Worm (Caenorhabditis elegans) whole organism, early embryonic: ENCODE data around the gene fcd-2.

Source experiments
- B0310.2 ChIP-seq: sonication (generic microtip); optimal IDR thresholded peaks from 2 replicates; lab custom pipeline; 2016; ENCODE audit warnings: mild to moderate bottlenecking, missing genetic modification characterization, missing compliant biosample characterization
- F13C5.2 ChIP-seq: sonication (generic microtip); optimal IDR thresholded peaks from 2 replicates; lab custom pipeline; 2017; ENCODE audit warnings: mild to moderate bottlenecking, missing genetic modification characterization, inconsistent platforms, missing compliant biosample characterization
- aly-1 ChIP-seq: sonication (generic microtip); optimal IDR thresholded peaks from 2 replicates; lab custom pipeline; 2016; ENCODE audit warnings: missing genetic modification characterization, missing compliant biosample characterization
- ama-1 ChIP-seq: fragments of 150-350 bp; optimal IDR thresholded peaks from 2 replicates; lab custom pipeline; 2014
- ceh-13 ChIP-seq: fragments of 200-800 bp; sonication (Bioruptor generic); optimal IDR thresholded peaks from 2 replicates; lab custom pipeline; 2018; ENCODE audit warnings: mild to moderate bottlenecking, missing genetic modification characterization, missing compliant biosample characterization
- ceh-36 ChIP-seq: sonication (generic microtip); optimal IDR thresholded peaks from 2 replicates; lab custom pipeline; 2016; ENCODE audit warnings: missing genetic modification characterization, inconsistent platforms, missing compliant biosample characterization
- ets-7 ChIP-seq: sonication (generic microtip); optimal IDR thresholded peaks from 2 replicates; lab custom pipeline; 2016; ENCODE audit warnings: missing genotype, missing genetic modification characterization, missing compliant biosample characterization
- flt-1 ChIP-seq: fragments of 200-800 bp; sonication (Bioruptor generic); IDR thresholded peaks from 2 replicates; pipeline ENCODE4 v1.3.6; 2022; ENCODE audit warnings: missing genetic modification characterization, missing compliant biosample characterization
- hmbx-1 ChIP-seq: sonication (generic microtip); optimal IDR thresholded peaks from 2 replicates; lab custom pipeline; 2016; ENCODE audit warnings: mild to moderate bottlenecking, missing genetic modification characterization, missing compliant biosample characterization
- hmg-4 ChIP-seq: fragments of 200-800 bp; sonication (Bioruptor generic); optimal IDR thresholded peaks from 2 replicates; lab custom pipeline; 2018; ENCODE audit warnings: mild to moderate bottlenecking, missing genetic modification characterization, missing compliant biosample characterization
- hnd-1 ChIP-seq: sonication (generic microtip); optimal IDR thresholded peaks from 2 replicates; lab custom pipeline; 2016; ENCODE audit warnings: missing genetic modification characterization, missing compliant biosample characterization
- pes-1 ChIP-seq: fragments of 200-800 bp; sonication (Bioruptor generic); IDR thresholded peaks from 2 replicates; pipeline ENCODE4 v1.3.6; 2022; ENCODE audit warnings: missing genetic modification reagents, missing genetic modification characterization, missing compliant biosample characterization
- scrt-1 ChIP-seq: fragments of 200-800 bp; sonication (Bioruptor generic); IDR thresholded peaks from 2 replicates; pipeline ENCODE4 v1.3.6; 2022; ENCODE audit warnings: missing genetic modification characterization, missing compliant biosample characterization
- sea-1 ChIP-seq: fragments of 200-800 bp; sonication (Bioruptor generic); conservative IDR thresholded peaks from 2 replicates; pipeline ENCODE4 v1.3.6; 2022; ENCODE audit warnings: missing genetic modification characterization, missing compliant biosample characterization
- tbx-11 ChIP-seq: fragments of 200-800 bp; sonication (Bioruptor generic); IDR thresholded peaks from 2 replicates; pipeline ENCODE4 v1.3.6; 2022; ENCODE audit warnings: missing genetic modification characterization, missing compliant biosample characterization
- tbx-37 ChIP-seq: fragments of 200-800 bp; sonication (Bioruptor generic); conservative IDR thresholded peaks from 2 replicates; pipeline ENCODE4 v1.3.6; 2022; ENCODE audit warnings: missing genetic modification reagents, missing genetic modification characterization, missing compliant biosample characterization
- tra-4 ChIP-seq: sonication (generic microtip); optimal IDR thresholded peaks from 2 replicates; lab custom pipeline; 2017; ENCODE audit warnings: missing genetic modification characterization, missing compliant biosample characterization

Gene fcd-2

ce11 chrIV:15028386-15028785, 2.9 kb downstream of the fcd-2 start:
- TF ChIP-seq F13C5.2, result no peak
- no peak for TF ChIP-seq sea-1 (GFP tag; lab: Robert Waterston, UW)
- no peak for TF ChIP-seq tra-4 (tag; lab: Kevin White, UChicago)
- TF ChIP-seq aly-1 (tag; lab: Kevin White, UChicago), result no peak
- TF ChIP-seq B0310.2 (tag; lab: Kevin White, UChicago), result no peak
- TF ChIP-seq tbx-37 (GFP tag; lab: Robert Waterston, UW), result no peak
- TF ChIP-seq ceh-13 (GFP tag; lab: Kevin White, UChicago), result no peak
- no peak for TF ChIP-seq tbx-11
- no peak for TF ChIP-seq hnd-1 (tag; lab: Kevin White, UChicago)
- TF ChIP-seq hmbx-1 (tag; lab: Kevin White, UChicago), result no peak
- TF ChIP-seq ceh-36 (tag; lab: Kevin White, UChicago), result no peak
- no peak for TF ChIP-seq scrt-1 (GFP tag; lab: Robert Waterston, UW)
- TF ChIP-seq hmg-4, result no peak
- no peak for TF ChIP-seq pes-1 (GFP tag; lab: Robert Waterston, UW)
- TF ChIP-seq ama-1 (lab: Kevin White, UChicago), result no peak
- TF ChIP-seq flt-1, result no peak
- TF ChIP-seq ets-7 (tag; lab: Kevin White, UChicago), result no peak

ce11 chrIV:15028891-15029290, 3.4 kb downstream of the fcd-2 start, which contains the start of gene Y41E3.8:
Gene Y41E3.8 (minus strand): TSS chrIV:15028978.
- no peak for TF ChIP-seq sea-1 (GFP tag; lab: Robert Waterston, UW)

ce11 chrIV:15029565-15029964, 4.1 kb downstream of the fcd-2 start:
- TF ChIP-seq ceh-36 (tag; lab: Kevin White, UChicago) (no peak), tra-4 (tag; lab: Kevin White, UChicago) (no peak), pes-1 (GFP tag; lab: Robert Waterston, UW) (no peak), hmbx-1 (tag; lab: Kevin White, UChicago) (no peak), tbx-11 (no peak), ama-1 (lab: Kevin White, UChicago) (no peak), B0310.2 (tag; lab: Kevin White, UChicago) (no peak), hnd-1 (tag; lab: Kevin White, UChicago) (no peak), sea-1 (GFP tag; lab: Robert Waterston, UW) (no peak), hmg-4 (no peak), scrt-1 (GFP tag; lab: Robert Waterston, UW) (no peak), ets-7 (tag; lab: Kevin White, UChicago) (no peak), F13C5.2 (no peak), tbx-37 (GFP tag; lab: Robert Waterston, UW) (no peak), flt-1 (no peak), aly-1 (tag; lab: Kevin White, UChicago) (no peak), ceh-13 (GFP tag; lab: Kevin White, UChicago) (no peak)

- TF ChIP-seq flt-1 (no peak), ama-1 (lab: Kevin White, UChicago) (peak; percentile 31)
Measured at ce11 chrIV:15036974-15037373, 11.5 kb downstream of the fcd-2 start, which contains the start of gene eef-1B.2. Gene eef-1B.2 (plus strand): TSS chrIV:15037331.

- TF ChIP-seq F13C5.2 (no peak), B0310.2 (tag; lab: Kevin White, UChicago) (no peak), scrt-1 (GFP tag; lab: Robert Waterston, UW) (no peak), sea-1 (GFP tag; lab: Robert Waterston, UW) (no peak), ceh-36 (tag; lab: Kevin White, UChicago) (no peak), aly-1 (tag; lab: Kevin White, UChicago) (no peak), hmbx-1 (tag; lab: Kevin White, UChicago) (no peak), pes-1 (GFP tag; lab: Robert Waterston, UW) (no peak), tbx-11 (no peak), ceh-13 (GFP tag; lab: Kevin White, UChicago) (no peak), tra-4 (tag; lab: Kevin White, UChicago) (no peak), tbx-37 (GFP tag; lab: Robert Waterston, UW) (no peak), flt-1 (no peak), ets-7 (tag; lab: Kevin White, UChicago) (no peak), hnd-1 (tag; lab: Kevin White, UChicago) (no peak), ama-1 (lab: Kevin White, UChicago) (no peak), hmg-4 (no peak)
Measured at ce11 chrIV:15037492-15037891, 12.0 kb downstream of the fcd-2 start.

- TF ChIP-seq ceh-36 (tag; lab: Kevin White, UChicago) (no peak), tbx-37 (GFP tag; lab: Robert Waterston, UW) (no peak), pes-1 (GFP tag; lab: Robert Waterston, UW) (no peak), scrt-1 (GFP tag; lab: Robert Waterston, UW) (no peak), tbx-11 (no peak)
Measured at ce11 chrIV:15038821-15039220, 13.3 kb downstream of the fcd-2 start.

- TF ChIP-seq hnd-1 (tag; lab: Kevin White, UChicago), result no peak
- TF ChIP-seq F13C5.2, result peak; percentile 46
- TF ChIP-seq pes-1 (GFP tag; lab: Robert Waterston, UW), result peak; percentile 17; the same call in 1 of the 2 replicates
- TF ChIP-seq tra-4 (tag; lab: Kevin White, UChicago), result no peak
- peak; percentile 31 for TF ChIP-seq ama-1 (lab: Kevin White, UChicago)
- peak; percentile 24 for TF ChIP-seq hmg-4
- TF ChIP-seq tbx-11, result no peak
Measured at ce11 chrIV:15039477-15039876, 14.0 kb downstream of the fcd-2 start, which contains the start of gene hrpu-1. Gene hrpu-1 (plus strand): TSS chrIV:15039616.

ce11 chrIV:15041124-15041523, 15.6 kb downstream of the fcd-2 start:
- TF ChIP-seq hmg-4, result no peak
- no peak for TF ChIP-seq ceh-13 (GFP tag; lab: Kevin White, UChicago)
- no peak for TF ChIP-seq tbx-37 (GFP tag; lab: Robert Waterston, UW)
- no peak for TF ChIP-seq aly-1 (tag; lab: Kevin White, UChicago)
- TF ChIP-seq B0310.2 (tag; lab: Kevin White, UChicago), result no peak
- no peak for TF ChIP-seq hnd-1 (tag; lab: Kevin White, UChicago)
- no peak for TF ChIP-seq ama-1 (lab: Kevin White, UChicago)
- TF ChIP-seq sea-1 (GFP tag; lab: Robert Waterston, UW), result no peak
- no peak for TF ChIP-seq hmbx-1 (tag; lab: Kevin White, UChicago)
- no peak for TF ChIP-seq scrt-1 (GFP tag; lab: Robert Waterston, UW)
- TF ChIP-seq tra-4 (tag; lab: Kevin White, UChicago), result no peak
- TF ChIP-seq flt-1, result no peak
- TF ChIP-seq pes-1 (GFP tag; lab: Robert Waterston, UW), result no peak
- no peak for TF ChIP-seq tbx-11
- TF ChIP-seq F13C5.2, result no peak
- no peak for TF ChIP-seq ets-7 (tag; lab: Kevin White, UChicago)
- TF ChIP-seq ceh-36 (tag; lab: Kevin White, UChicago), result no peak
